Worm (Caenorhabditis elegans): Measurements from ENCODE around the gene clec-149.

The clec-149 gene

DNA sequence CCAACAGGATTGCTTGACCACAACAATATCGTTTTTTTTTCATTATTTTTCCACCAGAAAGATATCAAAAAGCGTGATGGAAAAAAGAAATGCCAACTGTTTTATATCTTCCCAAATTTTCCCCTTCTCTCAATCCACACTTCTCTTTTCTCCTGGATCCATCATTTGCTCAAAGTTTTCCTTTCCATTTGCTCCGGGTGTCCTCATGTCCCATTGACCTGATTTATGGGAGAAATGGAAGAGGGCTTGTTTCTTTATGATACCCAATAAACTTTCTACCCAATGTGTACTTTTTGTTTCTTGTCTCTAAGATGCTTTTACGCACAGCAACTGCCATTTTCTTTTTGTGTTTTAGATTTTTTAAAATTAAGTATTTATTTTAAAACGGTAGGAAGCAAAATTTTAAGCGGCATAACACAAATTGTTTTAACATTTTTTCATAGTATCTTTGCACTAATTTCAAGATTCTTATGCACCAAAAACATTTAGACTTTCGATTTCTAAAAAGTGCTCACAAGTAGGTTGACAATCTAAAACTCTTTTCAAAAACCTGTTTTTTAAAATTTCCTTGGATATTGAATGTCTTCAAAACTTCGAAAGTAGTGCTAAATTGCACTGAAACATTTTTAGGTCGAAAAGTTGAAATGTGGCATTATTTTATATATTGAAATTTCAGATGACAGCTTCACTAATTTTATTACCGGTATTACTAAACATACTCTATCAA is at the start of gene clec-149:
Gene clec-149 (plus strand): TSS at position 677 of the 727 bp plus-strand sequence.
- peak; percentile 28 for TF ChIP-seq ceh-18 (tag; optimal IDR thresholded peaks at IDR 0.05)
- no peak for TF ChIP-seq pros-1 (tag; optimal IDR thresholded peaks at IDR 0.05)

- no peak for TF ChIP-seq ceh-18 (tag; optimal IDR thresholded peaks at IDR 0.05)
- TF ChIP-seq hlh-30 (tag; optimal IDR thresholded peaks at IDR 0.05; ENCODE audit: insufficient read depth) = no peak
- TF ChIP-seq ceh-9 (tag; optimal IDR thresholded peaks at IDR 0.05) = no peak
- no peak for TF ChIP-seq pha-2 (tag; optimal IDR thresholded peaks at IDR 0.05)
- TF ChIP-seq ref-2 (tag; optimal IDR thresholded peaks at IDR 0.05) = no peak
- TF ChIP-seq Y22D7AL.16 (tag; optimal IDR thresholded peaks at IDR 0.05) = no peak
- no peak for TF ChIP-seq ttx-3 (tag; optimal IDR thresholded peaks at IDR 0.05)
- no peak for TF ChIP-seq ceh-30 (tag; optimal IDR thresholded peaks at IDR 0.05)
- no peak for TF ChIP-seq ceh-19 (GFP tag; optimal IDR thresholded peaks at IDR 0.05)
- TF ChIP-seq tbx-2 (tag; optimal IDR thresholded peaks at IDR 0.05) = no peak
These were observed 47.6 kb upstream of the clec-149 start for ce11 chrIII:775443-775842.

ce11 chrIII:778771-779170 is 44.3 kb upstream of the clec-149 start, which contains the start of gene alh-11:
Gene alh-11 (minus strand): TSS chrIII:778871.
- TF ChIP-seq ceh-2 (tag; optimal IDR thresholded peaks at IDR 0.05) = no peak
- TF ChIP-seq ceh-45 (GFP tag; IDR thresholded peaks at IDR 0.05) = no peak
- TF ChIP-seq C38D4.7 (GFP tag; optimal IDR thresholded peaks at IDR 0.05) = no peak
- TF ChIP-seq pros-1 (tag; optimal IDR thresholded peaks at IDR 0.05) = no peak
- TF ChIP-seq ceh-31 (tag; optimal IDR thresholded peaks at IDR 0.05) = no peak
- TF ChIP-seq sdc-2 (tag; optimal IDR thresholded peaks at IDR 0.05) = no peak
- no peak for TF ChIP-seq ceh-48 (tag; optimal IDR thresholded peaks at IDR 0.05)
- TF ChIP-seq elt-4 (tag; optimal IDR thresholded peaks at IDR 0.05) = no peak
- no peak for TF ChIP-seq ceh-9 (tag; optimal IDR thresholded peaks at IDR 0.05)
- TF ChIP-seq K02D7.2 (tag; optimal IDR thresholded peaks at IDR 0.05) = no peak
- no peak for TF ChIP-seq ahr-1 (tag; optimal IDR thresholded peaks at IDR 0.05)
- no peak for TF ChIP-seq hlh-30 (tag; optimal IDR thresholded peaks at IDR 0.05; ENCODE audit: insufficient read depth)

- TF ChIP-seq pha-4 (tag; optimal IDR thresholded peaks at IDR 0.05) (no peak), sdc-2 (tag; optimal IDR thresholded peaks at IDR 0.05) (no peak), hlh-13 (GFP tag; optimal IDR thresholded peaks at IDR 0.05) (no peak)
These were observed 40.5 kb upstream of the clec-149 start for ce11 chrIII:782503-782902.

ce11 chrIII:783254-783753 is 39.7 kb upstream of the clec-149 start, which contains the start of the genes dagl-2 and ppm-1.G:
Gene dagl-2 (minus strand): TSS chrIII:783305.
Gene ppm-1.G (plus strand): TSS chrIII:783703.
- TF ChIP-seq F13H6.1 (tag; optimal IDR thresholded peaks at IDR 0.05) (peak; percentile 1), ceh-9 (tag; optimal IDR thresholded peaks at IDR 0.05) (no peak), pqm-1 (tag; optimal IDR thresholded peaks at IDR 0.05) (peak; percentile 7), rnt-1 (tag; optimal IDR thresholded peaks at IDR 0.05) (peak; percentile 37), ceh-30 (tag; optimal IDR thresholded peaks at IDR 0.05) (no peak), unc-86 (tag; optimal IDR thresholded peaks at IDR 0.05) (peak; percentile 0), Y22D7AL.16 (tag; optimal IDR thresholded peaks at IDR 0.05) (no peak), unc-42 (tag; optimal IDR thresholded peaks at IDR 0.05) (peak; percentile 94), eyg-1 (tag; optimal IDR thresholded peaks at IDR 0.05) (no peak), tbx-2 (tag; optimal IDR thresholded peaks at IDR 0.05) (peak; percentile 84), pag-3 (tag; optimal IDR thresholded peaks at IDR 0.05; ENCODE audit: borderline replicate concordance) (no peak), fkh-10 (GFP tag; optimal IDR thresholded peaks at IDR 0.05) (no peak), lim-6 (tag; optimal IDR thresholded peaks at IDR 0.05) (peak; percentile 39), elt-4 (tag; optimal IDR thresholded peaks at IDR 0.05) (no peak), mec-3 (tag; optimal IDR thresholded peaks at IDR 0.05; ENCODE audit: borderline replicate concordance) (no peak), unc-3 (GFP tag; conservative IDR thresholded peaks at IDR 0.05) (0 out of 2 replicates have a peak, but pooled peaks have one; percentile 36), unc-3 (tag; optimal IDR thresholded peaks at IDR 0.05) (peak; percentile 23), sox-2 (GFP tag; IDR thresholded peaks at IDR 0.05) (no peak), ahr-1 (tag; optimal IDR thresholded peaks at IDR 0.05) (no peak), ama-1 (optimal IDR thresholded peaks at IDR 0.05) (no peak), tbx-7 (tag; optimal IDR thresholded peaks at IDR 0.05) (peak; percentile 53), zip-5 (tag; optimal IDR thresholded peaks at IDR 0.05) (peak; percentile 55), ceh-31 (tag; optimal IDR thresholded peaks at IDR 0.05) (peak; percentile 92), ceh-18 (tag; optimal IDR thresholded peaks at IDR 0.05) (peak; percentile 11), ets-4 (tag; optimal IDR thresholded peaks at IDR 0.05) (peak; percentile 63), hlh-8 (tag; optimal IDR thresholded peaks at IDR 0.05) (peak; percentile 42), pax-1 (tag; optimal IDR thresholded peaks at IDR 0.05) (peak; percentile 41), ztf-16 (tag; optimal IDR thresholded peaks at IDR 0.05) (no peak), ceh-24 (tag; optimal IDR thresholded peaks at IDR 0.05) (no peak), nhr-11 (tag; optimal IDR thresholded peaks at IDR 0.05) (no peak)

Data from whole organism, late embryonic.